Fruit fly (Drosophila melanogaster) whole organism, embryonic: ENCODE measurements around the gene CG5139.

Experiments
- BEAF-32 ChIP-seq: fragments of 200-800 bp; sonication (Bioruptor generic); optimal IDR thresholded peaks from 3 replicates; lab custom pipeline; 2017; ENCODE audit warnings: missing biosample characterization, missing genetic modification characterization, mild to moderate bottlenecking, moderate library complexity, missing genetic modification reagents
- BtbVII ChIP-seq: fragments of 200-800 bp; sonication (Bioruptor generic); optimal IDR thresholded peaks from 3 replicates; lab custom pipeline; 2017; ENCODE audit warnings: missing biosample characterization, mild to moderate bottlenecking, missing genetic modification characterization
- CG10959 ChIP-seq: fragments of 200-800 bp; sonication (Bioruptor generic); IDR thresholded peaks from 2 replicates; pipeline ENCODE4 v1.3.6; 2022; ENCODE audit warnings: missing biosample characterization, missing genetic modification characterization
- CG12744 ChIP-seq: fragments of 200-800 bp; sonication (Bioruptor generic); optimal IDR thresholded peaks from 2 replicates; lab custom pipeline; 2016; ENCODE audit warnings: missing biosample characterization, missing genetic modification characterization
- CG15073 ChIP-seq: fragments of 200-800 bp; sonication (Bioruptor generic); optimal IDR thresholded peaks from 2 replicates; lab custom pipeline; 2016; ENCODE audit warnings: missing biosample characterization, missing genetic modification characterization
- CG1603 ChIP-seq: fragments of 200-800 bp; sonication (Bioruptor generic); optimal IDR thresholded peaks from 2 replicates; lab custom pipeline; 2019; ENCODE audit warnings: missing biosample characterization, mild to moderate bottlenecking, missing genetic modification characterization, moderate library complexity
- CG17568 ChIP-seq: fragments of 200-800 bp; sonication (Bioruptor generic); optimal IDR thresholded peaks from 2 replicates; lab custom pipeline; 2018; ENCODE audit warnings: missing biosample characterization, mild to moderate bottlenecking, missing genetic modification characterization, moderate library complexity
- CG18011 ChIP-seq: fragments of 200-800 bp; sonication (Bioruptor generic); optimal IDR thresholded peaks from 2 replicates; lab custom pipeline; 2017; ENCODE audit warnings: missing biosample characterization, missing genetic modification characterization, mild to moderate bottlenecking, moderate library complexity, missing genotype
- CG2199 ChIP-seq: fragments of 200-800 bp; sonication (Bioruptor generic); IDR thresholded peaks from 3 replicates; pipeline ENCODE4 v1.3.6; 2022; ENCODE audit warnings: missing biosample characterization, missing genetic modification characterization
- CG2202 ChIP-seq: fragments of 200-800 bp; sonication (Bioruptor generic); optimal IDR thresholded peaks from 2 replicates; lab custom pipeline; 2018; ENCODE audit warnings: missing biosample characterization, mild to moderate bottlenecking, missing genetic modification characterization
- CG2712 ChIP-seq: fragments of 200-800 bp; optimal IDR thresholded peaks from 3 replicates; lab custom pipeline; 2019; ENCODE audit warnings: missing biosample characterization, mild to moderate bottlenecking, missing genetic modification characterization, moderate library complexity
- CG32772 ChIP-seq: fragments of 200-800 bp; sonication (Bioruptor generic); IDR thresholded peaks from 2 replicates; pipeline ENCODE4 v1.3.6; 2022; ENCODE audit warnings: missing biosample characterization, missing genetic modification characterization
- CG3281 ChIP-seq: fragments of 200-800 bp; sonication (Bioruptor generic); optimal IDR thresholded peaks from 3 replicates; lab custom pipeline; 2017; ENCODE audit warnings: missing biosample characterization, mild to moderate bottlenecking, missing genetic modification characterization
- CG3838 ChIP-seq: fragments of 200-800 bp; sonication (Bioruptor generic); optimal IDR thresholded peaks from 3 replicates; lab custom pipeline; 2016; ENCODE audit warnings: missing biosample characterization, missing genetic modification characterization
- CG4730 ChIP-seq: fragments of 200-800 bp; sonication (Bioruptor generic); IDR thresholded peaks from 2 replicates; pipeline ENCODE4 v1.3.6; 2022; ENCODE audit warnings: missing biosample characterization, missing genetic modification characterization
- CG4820 ChIP-seq: fragments of 200-800 bp; sonication (Bioruptor generic); optimal IDR thresholded peaks from 3 replicates; lab custom pipeline; 2016; ENCODE audit warnings: missing biosample characterization, missing genetic modification characterization
- CG6689 ChIP-seq: fragments of 200-800 bp; sonication (Bioruptor generic); IDR thresholded peaks from 2 replicates; pipeline ENCODE4 v1.3.6; 2022; ENCODE audit warnings: missing biosample characterization, missing genetic modification characterization
- CG7271 ChIP-seq: fragments of 200-800 bp; sonication (Bioruptor generic); optimal IDR thresholded peaks from 2 replicates; lab custom pipeline; 2018; ENCODE audit warnings: missing biosample characterization, mild to moderate bottlenecking, missing genetic modification characterization, moderate library complexity
- CG7357 ChIP-seq: fragments of 200-800 bp; sonication (Bioruptor generic); IDR thresholded peaks from 3 replicates; pipeline ENCODE4 v1.3.6; 2022; ENCODE audit warnings: missing biosample characterization, missing genetic modification characterization
- CG9609 ChIP-seq: fragments of 200-800 bp; sonication (Bioruptor generic); optimal IDR thresholded peaks from 3 replicates; lab custom pipeline; 2016; ENCODE audit warnings: missing biosample characterization, missing genetic modification characterization
- CG9797 ChIP-seq: fragments of 200-800 bp; sonication (Bioruptor generic); optimal IDR thresholded peaks from 3 replicates; lab custom pipeline; 2018; ENCODE audit warnings: missing biosample characterization, mild to moderate bottlenecking, missing genetic modification characterization
- CTCF ChIP-seq: fragments of 200-800 bp; sonication (Bioruptor generic); optimal IDR thresholded peaks from 2 replicates; lab custom pipeline; 2017; ENCODE audit warnings: missing biosample characterization, mild to moderate bottlenecking, missing genetic modification characterization, moderate library complexity
- Camta ChIP-seq: fragments of 200-800 bp; sonication (Bioruptor generic); optimal IDR thresholded peaks from 2 replicates; lab custom pipeline; 2016; ENCODE audit warnings: missing biosample characterization, missing genetic modification characterization
- CkIIα-i1 ChIP-seq: fragments of 200-800 bp; sonication (Bioruptor generic); IDR thresholded peaks from 2 replicates; pipeline ENCODE4 v1.3.6; 2022; ENCODE audit warnings: missing biosample characterization, missing genetic modification characterization
- Fer3 ChIP-seq: fragments of 200-800 bp; sonication (Bioruptor generic); optimal IDR thresholded peaks from 2 replicates; lab custom pipeline; 2018; ENCODE audit warnings: missing biosample characterization, mild to moderate bottlenecking, missing genetic modification characterization, moderate library complexity
- Hand ChIP-seq: fragments of 200-800 bp; sonication (Bioruptor generic); optimal IDR thresholded peaks from 2 replicates; lab custom pipeline; 2017; ENCODE audit warnings: mild to moderate bottlenecking, missing biosample characterization, missing genetic modification reagents, missing genetic modification characterization
- HmgD ChIP-seq: fragments of 200-800 bp; sonication (Bioruptor generic); optimal IDR thresholded peaks from 3 replicates; lab custom pipeline; 2016; ENCODE audit warnings: missing biosample characterization, missing genetic modification characterization
- Jarid2 ChIP-seq: fragments of 200-800 bp; sonication (Bioruptor generic); optimal IDR thresholded peaks from 3 replicates; lab custom pipeline; 2017; ENCODE audit warnings: mild to moderate bottlenecking, missing biosample characterization, missing genetic modification reagents, missing genetic modification characterization
- Ptx1 ChIP-seq: fragments of 200-800 bp; sonication (Bioruptor generic); IDR thresholded peaks from 2 replicates; pipeline ENCODE4 v1.3.6; 2022; ENCODE audit warnings: missing biosample characterization, missing genetic modification characterization
- Stat92E ChIP-seq, 3 experiments: fragments of >200 bp in 2 of 3; fragments of 200-800 bp in 1 of 3; sonication (Bioruptor generic) in 1 of 3; optimal IDR thresholded peaks; 2 replicates each; lab custom pipeline; 2017 to 2019; ENCODE audit warnings: missing biosample characterization in 3 of 3, missing genetic modification characterization in 3 of 3, mild to moderate bottlenecking in 1 of 3, moderate library complexity in 1 of 3
- TFAM ChIP-seq: fragments of 200-800 bp; sonication (Bioruptor generic); optimal IDR thresholded peaks from 2 replicates; lab custom pipeline; 2017; ENCODE audit warnings: missing biosample characterization, missing genetic modification characterization, inconsistent platforms
- Trl ChIP-seq, 3 experiments: fragments of >200 bp in 2 of 3; fragments of 200-800 bp in 1 of 3; sonication (Bioruptor generic) in 1 of 3; optimal IDR thresholded peaks; 2 replicates in 1 of 3; 3 replicates in 2 of 3; lab custom pipeline; 2016 to 2017; ENCODE audit warnings: missing biosample characterization in 1 of 3, missing genetic modification characterization in 1 of 3
- Vsx1 ChIP-seq: fragments of 200-800 bp; sonication (Bioruptor generic); optimal IDR thresholded peaks from 2 replicates; lab custom pipeline; 2017; ENCODE audit warnings: missing biosample characterization, mild to moderate bottlenecking, missing genetic modification characterization, missing genetic modification reagents
- az2 ChIP-seq: fragments of 200-800 bp; sonication (Bioruptor generic); optimal IDR thresholded peaks from 3 replicates; lab custom pipeline; 2016; ENCODE audit warnings: missing biosample characterization, missing genetic modification characterization
- bab2 ChIP-seq: fragments of 200-800 bp; sonication (Bioruptor generic); optimal IDR thresholded peaks from 2 replicates; lab custom pipeline; 2016; ENCODE audit warnings: missing biosample characterization, missing genetic modification characterization
- br ChIP-seq: fragments of >200 bp; optimal IDR thresholded peaks from 2 replicates; lab custom pipeline; 2017
- danr ChIP-seq: fragments of 200-800 bp; sonication (Bioruptor generic); IDR thresholded peaks from 2 replicates; pipeline ENCODE4 v1.3.6; 2022; ENCODE audit warnings: missing biosample characterization, missing genetic modification characterization
- emc ChIP-seq: fragments of 200-800 bp; sonication (Bioruptor generic); optimal IDR thresholded peaks from 2 replicates; lab custom pipeline; 2016; ENCODE audit warnings: missing biosample characterization, missing genetic modification characterization
- gsb ChIP-seq: fragments of 200-800 bp; sonication (Bioruptor generic); IDR thresholded peaks from 2 replicates; pipeline ENCODE4 v1.3.6; 2022; ENCODE audit warnings: missing biosample characterization, missing genetic modification characterization
- gt ChIP-seq: fragments of 200-800 bp; sonication (Bioruptor generic); IDR thresholded peaks from 2 replicates; pipeline ENCODE4 v1.3.6; 2022; ENCODE audit warnings: missing biosample characterization, missing genetic modification characterization
- maf-S ChIP-seq: fragments of 200-800 bp; sonication (Bioruptor generic); optimal IDR thresholded peaks from 2 replicates; lab custom pipeline; 2016; ENCODE audit warnings: missing biosample characterization, missing genetic modification characterization
- pzg ChIP-seq: fragments of 200-800 bp; sonication (Bioruptor generic); optimal IDR thresholded peaks from 3 replicates; lab custom pipeline; 2018; ENCODE audit warnings: missing biosample characterization, mild to moderate bottlenecking, missing genetic modification characterization, moderate library complexity
- salm ChIP-seq: fragments of 200-800 bp; sonication (Bioruptor generic); optimal IDR thresholded peaks from 2 replicates; lab custom pipeline; 2018; ENCODE audit warnings: missing biosample characterization, mild to moderate bottlenecking, missing genetic modification characterization
- sc ChIP-seq, 3 experiments: fragments of >200 bp in 2 of 3; fragments of 200-800 bp in 1 of 3; sonication (Bioruptor generic) in 1 of 3; optimal IDR thresholded peaks; 2 replicates in 2 of 3; 3 replicates in 1 of 3; lab custom pipeline; 2017; ENCODE audit warnings: mild to moderate bottlenecking in 1 of 3, missing biosample characterization in 1 of 3, missing genetic modification characterization in 1 of 3, missing genetic modification reagents in 1 of 3
- sima ChIP-seq: fragments of 200-800 bp; sonication (Bioruptor generic); optimal IDR thresholded peaks from 2 replicates; lab custom pipeline; 2016; ENCODE audit warnings: missing biosample characterization, missing genetic modification characterization
- sna ChIP-seq: fragments of 200-800 bp; sonication (Bioruptor generic); IDR thresholded peaks from 2 replicates; pipeline ENCODE4 v1.3.6; 2022; ENCODE audit warnings: missing biosample characterization, missing genetic modification characterization; ENCODE audit not compliant: partially characterized antibody
- so ChIP-seq: fragments of 200-800 bp; sonication (Bioruptor generic); IDR thresholded peaks from 3 replicates; pipeline ENCODE4 v1.3.6; 2022; ENCODE audit warnings: missing biosample characterization, missing genetic modification characterization
- stc ChIP-seq: fragments of 200-800 bp; sonication (Bioruptor generic); IDR thresholded peaks from 2 replicates; pipeline ENCODE4 v1.3.6; 2022; ENCODE audit warnings: missing biosample characterization, missing genetic modification characterization
- ttk ChIP-seq: fragments of 200-800 bp; sonication (Bioruptor generic); IDR thresholded peaks from 2 replicates; pipeline ENCODE4 v2.1.2; 2022; ENCODE audit warnings: missing biosample characterization, missing genetic modification characterization
- yki ChIP-seq: fragments of >200 bp; optimal IDR thresholded peaks from 3 replicates; lab custom pipeline; 2018

The CG5139 gene

DNA sequence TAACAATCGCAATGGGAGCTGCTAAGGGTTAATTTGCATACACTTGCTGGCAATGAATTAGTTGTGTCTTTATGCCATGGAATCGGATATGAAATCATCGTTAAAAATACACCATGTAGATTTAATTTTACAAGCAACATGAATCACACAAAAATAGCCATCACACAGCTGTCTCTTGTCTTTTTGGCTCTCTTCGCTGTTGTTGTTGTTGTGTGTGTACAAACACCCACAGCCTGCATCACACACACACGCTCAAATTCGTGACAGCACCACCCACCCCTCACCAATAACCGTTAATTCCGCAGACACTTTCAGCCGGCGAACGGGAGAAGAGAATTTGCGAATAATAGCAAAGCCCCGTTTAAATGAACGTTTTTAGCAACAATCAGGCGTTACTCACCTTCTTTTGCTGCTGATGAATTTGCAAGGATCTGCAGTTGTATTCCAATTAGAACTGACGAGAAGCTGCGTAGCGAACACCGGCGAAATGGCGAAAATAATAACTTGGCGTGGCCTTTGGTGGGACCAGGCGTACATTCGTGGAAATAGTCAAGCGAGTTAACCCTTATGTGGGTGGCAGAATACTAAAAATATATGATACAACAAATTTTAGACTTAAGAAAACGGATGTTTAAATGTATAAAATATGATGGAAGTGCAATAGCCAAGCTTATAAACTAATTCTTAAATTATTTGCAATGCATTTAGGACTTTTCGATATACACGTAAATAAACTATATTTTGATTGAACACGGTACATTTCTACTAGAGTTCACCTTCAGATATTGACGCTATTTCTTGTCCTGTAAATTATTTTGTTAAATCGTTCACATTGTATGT, 41.2 kb downstream of the CG5139 start, which contains the start of gene capt (continued):
- TF ChIP-seq Trl (optimal IDR thresholded peaks at IDR 0.05; lab: Kevin White, UChicago) (peak in 1 of 2 experiments; percentile 30), Trl (GFP tag; optimal IDR thresholded peaks at IDR 0.05; lab: Kevin White, UChicago) (no peak), br (lab: Kevin White, UChicago) (no peak), CG12744 (GFP tag; lab: Kevin White, UChicago) (no peak), Jarid2 (GFP tag; lab: Kevin White, UChicago) (no peak), az2 (GFP tag; lab: Kevin White, UChicago) (no peak), CTCF (GFP tag; lab: Kevin White, UChicago) (no peak), CG7271 (tag; lab: Kevin White, UChicago) (no peak), Vsx1 (GFP tag; lab: Kevin White, UChicago) (no peak), Camta (no peak), CkIIα-i1 (GFP tag; lab: Robert Waterston, UW) (no peak), CG9797 (peak; percentile 53), CG3838 (GFP tag; lab: Kevin White, UChicago) (no peak), sc (optimal IDR thresholded peaks at IDR 0.05; lab: Kevin White, UChicago) (no peak), sc (GFP tag; optimal IDR thresholded peaks at IDR 0.05; lab: Kevin White, UChicago) (no peak), ttk (GFP tag; lab: Robert Waterston, UW) (no peak), danr (GFP tag; lab: Robert Waterston, UW) (no peak), CG9609 (GFP tag; lab: Kevin White, UChicago) (peak; percentile 19), sima (GFP tag; lab: Kevin White, UChicago) (no peak), sna (GFP tag; lab: Robert Waterston, UW) (no peak), HmgD (no peak), Stat92E (GFP tag; optimal IDR thresholded peaks at IDR 0.05; lab: Kevin White, UChicago) (no peak), yki (no peak), CG2712 (tag; lab: Kevin White, UChicago) (peak; percentile 24), CG15073 (GFP tag; lab: Kevin White, UChicago) (no peak), Fer3 (tag; lab: Kevin White, UChicago) (peak; percentile 22), CG3281 (GFP tag; lab: Kevin White, UChicago) (no peak), CG10959 (peak; percentile 89), BtbVII (peak; percentile 22), CG7357 (GFP tag; lab: Robert Waterston, UW) (no peak), CG2202 (tag; lab: Kevin White, UChicago) (no peak), stc (GFP tag; lab: Robert Waterston, UW) (no peak), Ptx1 (0 out of 2 replicates have a peak, but pooled peaks have one; percentile 29), BEAF-32 (GFP tag; lab: Kevin White, UChicago) (peak; percentile 24), pzg (GFP tag; lab: Kevin White, UChicago) (peak; percentile 39), CG6689 (GFP tag; lab: Robert Waterston, UW) (peak; percentile 68), CG32772 (peak; percentile 26; the same call in 1 of the 2 replicates), TFAM (GFP tag; lab: Kevin White, UChicago) (no peak), Hand (GFP tag; lab: Kevin White, UChicago) (no peak), CG4820 (GFP tag; lab: Kevin White, UChicago) (peak; percentile 16), CG17568 (no peak), gt (GFP tag; lab: Robert Waterston, UW) (no peak), CG4730 (GFP tag; lab: Robert Waterston, UW) (no peak), emc (GFP tag; lab: Kevin White, UChicago) (no peak), CG1603 (peak; percentile 39), maf-S (GFP tag; lab: Kevin White, UChicago) (no peak), so (GFP tag; lab: Robert Waterston, UW) (no peak), CG2199 (GFP tag; lab: Robert Waterston, UW) (no peak), salm (tag; lab: Kevin White, UChicago) (no peak), gsb (GFP tag; lab: Robert Waterston, UW) (no peak), CG18011 (GFP tag; lab: Kevin White, UChicago) (no peak), bab2 (peak; percentile 40)
